Fruit fly (Drosophila melanogaster): ENCODE data around the gene jus.

DNA sequence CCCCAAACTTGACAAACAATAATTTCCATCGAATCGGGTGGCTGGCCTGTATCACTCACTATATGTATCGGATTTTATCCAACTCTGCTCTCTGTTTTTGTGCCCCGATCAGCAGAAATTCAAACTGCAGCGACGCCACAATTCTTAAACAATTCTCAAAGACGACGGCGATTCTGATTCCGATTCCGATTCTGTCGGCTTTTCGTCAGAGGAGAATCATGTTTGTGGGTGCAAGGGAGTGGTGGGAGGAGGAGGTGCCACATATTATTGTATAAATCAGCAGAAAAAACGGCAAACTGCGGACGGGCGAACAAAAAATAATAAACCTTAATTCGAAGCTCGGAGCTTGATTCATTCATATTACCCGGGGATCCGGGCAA, 21.7 kb upstream of the jus start:
- TF ChIP-seq dmrt93B (GFP tag; optimal IDR thresholded peaks at IDR 0.05): no peak
- no peak for TF ChIP-seq lola (GFP tag; optimal IDR thresholded peaks at IDR 0.05)
- no peak for TF ChIP-seq Sp1 (GFP tag; optimal IDR thresholded peaks at IDR 0.05)
- TF ChIP-seq fru (GFP tag; optimal IDR thresholded peaks at IDR 0.05): no peak
- TF ChIP-seq Hnf4 (GFP tag; optimal IDR thresholded peaks at IDR 0.05): no peak
- TF ChIP-seq usp (GFP tag; optimal IDR thresholded peaks at IDR 0.05): no peak
- TF ChIP-seq Dfd (GFP tag; optimal IDR thresholded peaks at IDR 0.05): no peak
- TF ChIP-seq Dif (GFP tag; optimal IDR thresholded peaks at IDR 0.05; ENCODE audit: partially characterized antibody): no peak
- no peak for TF ChIP-seq HLH106 (tag; optimal IDR thresholded peaks at IDR 0.05)
- TF ChIP-seq Hr83 (GFP tag; optimal IDR thresholded peaks at IDR 0.05; ENCODE audit: poor library complexity, severe bottlenecking): no peak
- TF ChIP-seq Hr78 (GFP tag; optimal IDR thresholded peaks at IDR 0.05): no peak
- TF ChIP-seq dsf (GFP tag; optimal IDR thresholded peaks at IDR 0.05; ENCODE audit: borderline replicate concordance): no peak
- TF ChIP-seq woc (GFP tag; optimal IDR thresholded peaks at IDR 0.05): no peak

Measured in whole organism, wandering third instar larva.